Worm (Caenorhabditis elegans): Measurements from ENCODE around the gene unc-27.

ce11 chrX:8786687-8787086 lies 2.6 kb upstream of the unc-27 start:
- TF ChIP-seq klf-2 (GFP tag; conservative IDR thresholded peaks at IDR 0.05): no peak
- no peak for TF ChIP-seq ztf-29 (GFP tag; IDR thresholded peaks at IDR 0.05)
